Worm (Caenorhabditis elegans) whole organism, mixed stage, embryonic: Measurements from ENCODE around the gene egl-18.

Source experiments
- M03D4.4 ChIP-seq: sonication (generic microtip); optimal IDR thresholded peaks from 2 replicates; lab custom pipeline; 2017; ENCODE audit warnings: mild to moderate bottlenecking, missing genetic modification characterization, missing compliant biosample characterization
- bed-3 ChIP-seq: fragments of 200-800 bp; sonication (Bioruptor generic); optimal IDR thresholded peaks from 3 replicates; lab custom pipeline; 2018; ENCODE audit warnings: mild to moderate bottlenecking, missing genetic modification characterization, moderate library complexity, missing compliant biosample characterization
- blmp-1 ChIP-seq: fragments of 150-350 bp; optimal IDR thresholded peaks from 2 replicates; lab custom pipeline; 2014; ENCODE audit warnings: missing biosample characterization, missing genetic modification characterization
- ceh-39 ChIP-seq: fragments of 150-350 bp; optimal IDR thresholded peaks from 2 replicates; lab custom pipeline; 2014; ENCODE audit warnings: missing biosample characterization, missing genetic modification characterization
- ceh-83 ChIP-seq: fragments of 200-800 bp; sonication (Bioruptor generic); optimal IDR thresholded peaks from 2 replicates; lab custom pipeline; 2018; ENCODE audit warnings: mild to moderate bottlenecking, missing genetic modification characterization, missing compliant biosample characterization
- ces-1 ChIP-seq: fragments of 150-350 bp; optimal IDR thresholded peaks from 2 replicates; lab custom pipeline; 2014; ENCODE audit warnings: missing biosample characterization, missing genetic modification reagents, missing genetic modification characterization
- cnd-1 ChIP-seq: fragments of 200-800 bp; sonication (Bioruptor generic); optimal IDR thresholded peaks from 2 replicates; lab custom pipeline; 2018; ENCODE audit warnings: mild to moderate bottlenecking, missing genetic modification characterization, missing compliant biosample characterization
- drap-1 ChIP-seq: fragments of 200-800 bp; sonication (Bioruptor generic); optimal IDR thresholded peaks from 3 replicates; lab custom pipeline; 2018; ENCODE audit warnings: mild to moderate bottlenecking, missing genetic modification characterization, missing compliant biosample characterization
- elt-1 ChIP-seq: sonication (generic microtip); optimal IDR thresholded peaks from 2 replicates; lab custom pipeline; 2017; ENCODE audit warnings: missing genetic modification characterization, mild to moderate bottlenecking, missing compliant biosample characterization, antibody characterized with exemption, moderate library complexity, borderline replicate concordance; ENCODE audit not compliant: insufficient read depth
- ham-2 ChIP-seq: fragments of 200-800 bp; sonication (Bioruptor generic); optimal IDR thresholded peaks from 2 replicates; lab custom pipeline; 2018; ENCODE audit warnings: mild to moderate bottlenecking, missing genetic modification characterization, missing compliant biosample characterization
- hlh-1 ChIP-seq: fragments of 150-350 bp; optimal IDR thresholded peaks from 2 replicates; lab custom pipeline; 2014; ENCODE audit warnings: missing biosample characterization, missing genetic modification reagents, missing genetic modification characterization
- lin-13 ChIP-seq: fragments of 150-350 bp; optimal IDR thresholded peaks from 2 replicates; lab custom pipeline; 2014; ENCODE audit warnings: missing biosample characterization, missing genetic modification characterization
- lin-32 ChIP-seq: fragments of 200-800 bp; sonication (Bioruptor generic); optimal IDR thresholded peaks from 2 replicates; lab custom pipeline; 2018; ENCODE audit warnings: mild to moderate bottlenecking, missing genetic modification characterization, missing compliant biosample characterization
- lsy-2 ChIP-seq: fragments of 150-350 bp; optimal IDR thresholded peaks from 2 replicates; lab custom pipeline; 2014; ENCODE audit warnings: missing biosample characterization, missing genetic modification characterization
- mab-5 ChIP-seq: fragments of 150-350 bp; optimal IDR thresholded peaks from 2 replicates; lab custom pipeline; 2014; ENCODE audit warnings: missing biosample characterization, missing genetic modification characterization
- mls-2 ChIP-seq: sonication (generic microtip); optimal IDR thresholded peaks from 2 replicates; lab custom pipeline; 2016; ENCODE audit warnings: mild to moderate bottlenecking, missing genetic modification characterization, moderate library complexity, missing compliant biosample characterization
- nhr-12 ChIP-seq: fragments of 150-350 bp; optimal IDR thresholded peaks from 2 replicates; lab custom pipeline; 2014; ENCODE audit warnings: missing biosample characterization, missing genetic modification characterization
- nhr-2 ChIP-seq: fragments of 150-350 bp; optimal IDR thresholded peaks from 2 replicates; lab custom pipeline; 2014; ENCODE audit warnings: missing biosample characterization, missing genetic modification characterization
- nhr-237 ChIP-seq: fragments of 150-350 bp; optimal IDR thresholded peaks from 2 replicates; lab custom pipeline; 2014; ENCODE audit warnings: missing biosample characterization, missing genetic modification characterization
- nhr-76 ChIP-seq: sonication (generic microtip); optimal IDR thresholded peaks from 2 replicates; lab custom pipeline; 2017; ENCODE audit warnings: missing biosample characterization, missing genetic modification characterization
- pha-4 ChIP-seq: fragments of 150-350 bp; optimal IDR thresholded peaks from 2 replicates; lab custom pipeline; 2018; ENCODE audit warnings: missing biosample characterization, missing genetic modification reagents, missing genetic modification characterization
- sem-2 ChIP-seq: fragments of 200-800 bp; sonication (Bioruptor generic); optimal IDR thresholded peaks from 2 replicates; lab custom pipeline; 2018; ENCODE audit warnings: mild to moderate bottlenecking, missing genetic modification characterization, missing compliant biosample characterization
- snpc-4 ChIP-seq: fragments of 150-350 bp; optimal IDR thresholded peaks from 2 replicates; lab custom pipeline; 2014; ENCODE audit warnings: missing biosample characterization, missing genetic modification characterization
- sptf-1 ChIP-seq: sonication (generic microtip); optimal IDR thresholded peaks from 2 replicates; lab custom pipeline; 2017; ENCODE audit warnings: mild to moderate bottlenecking, missing genetic modification characterization, moderate library complexity, missing compliant biosample characterization
- tbx-8 ChIP-seq: fragments of 200-800 bp; sonication (Bioruptor generic); optimal IDR thresholded peaks from 2 replicates; lab custom pipeline; 2018; ENCODE audit warnings: mild to moderate bottlenecking, missing genetic modification characterization, moderate library complexity, missing compliant biosample characterization
- unc-120 ChIP-seq: sonication (generic microtip); optimal IDR thresholded peaks from 2 replicates; lab custom pipeline; 2017; ENCODE audit warnings: missing genetic modification characterization, missing compliant biosample characterization; ENCODE audit not compliant: poor library complexity, severe bottlenecking
- unc-39 ChIP-seq: fragments of 150-350 bp; optimal IDR thresholded peaks from 2 replicates; lab custom pipeline; 2014; ENCODE audit warnings: missing biosample characterization, missing genetic modification characterization
- unc-62 ChIP-seq: fragments of 150-350 bp; optimal IDR thresholded peaks from 2 replicates; lab custom pipeline; 2014; ENCODE audit warnings: missing biosample characterization, missing genetic modification reagents, missing genetic modification characterization
- ztf-11 ChIP-seq: fragments of 150-350 bp; optimal IDR thresholded peaks from 2 replicates; lab custom pipeline; 2014; ENCODE audit warnings: missing biosample characterization, missing genetic modification characterization

Gene egl-18

ce11 chrIV:1923722-1924121, 21.6 kb downstream of the egl-18 start, which contains the start of gene denn-4:
Gene denn-4, plus strand, starts transcription at chrIV:1924001.
- TF ChIP-seq nhr-237 (tag; lab: Kevin White, UChicago) = no peak
- TF ChIP-seq snpc-4 (tag; lab: Kevin White, UChicago) = no peak
- TF ChIP-seq sem-2 (GFP tag; lab: Kevin White, UChicago) = no peak
- no peak for TF ChIP-seq mab-5 (tag; lab: Kevin White, UChicago)

ce11 chrIV:1924178-1924577, 22.1 kb downstream of the egl-18 start:
- no peak for TF ChIP-seq ceh-83 (GFP tag; lab: Kevin White, UChicago)
- no peak for TF ChIP-seq bed-3 (GFP tag; lab: Kevin White, UChicago)
- TF ChIP-seq sptf-1 (tag; lab: Kevin White, UChicago) = no peak

DNA sequence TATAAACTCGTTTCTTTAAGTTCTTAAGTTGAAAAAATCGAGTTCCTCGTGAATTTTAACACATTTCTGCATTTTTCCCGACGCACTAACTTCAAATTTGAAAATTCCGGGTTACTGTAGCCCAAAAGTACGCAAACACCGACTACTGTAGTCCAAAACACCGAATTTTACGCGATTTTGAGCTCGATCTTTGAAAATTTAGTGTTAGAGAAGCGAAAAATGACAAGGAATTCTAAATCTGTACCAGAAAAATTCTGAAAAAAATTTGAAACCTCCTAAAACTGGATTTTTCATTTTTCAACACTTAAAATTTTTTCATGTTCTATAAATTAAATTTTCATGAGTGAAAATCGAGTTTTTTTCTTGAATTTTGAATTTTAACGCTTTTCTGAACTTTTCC, 43.1 kb downstream of the egl-18 start:
- TF ChIP-seq ceh-39 (tag; lab: Kevin White, UChicago) (no peak), snpc-4 (tag; lab: Kevin White, UChicago) (no peak), ham-2 (GFP tag; lab: Kevin White, UChicago) (no peak), mls-2 (tag; lab: Kevin White, UChicago) (no peak), lin-13 (tag; lab: Kevin White, UChicago) (no peak), sptf-1 (tag; lab: Kevin White, UChicago) (no peak), ces-1 (no peak), nhr-76 (tag; lab: Kevin White, UChicago) (no peak), unc-39 (tag; lab: Kevin White, UChicago) (no peak), unc-62 (GFP tag; lab: Kevin White, UChicago) (no peak), mab-5 (tag; lab: Kevin White, UChicago) (no peak), elt-1 (tag; lab: Kevin White, UChicago) (no peak), ceh-83 (GFP tag; lab: Kevin White, UChicago) (no peak), ztf-11 (tag; lab: Kevin White, UChicago) (no peak), drap-1 (GFP tag; lab: Kevin White, UChicago) (no peak), blmp-1 (no peak), tbx-8 (GFP tag; lab: Kevin White, UChicago) (no peak), hlh-1 (tag; lab: Kevin White, UChicago) (no peak), unc-120 (tag; lab: Kevin White, UChicago) (no peak), lin-32 (no peak)

ce11 chrIV:1947891-1948290, 45.8 kb downstream of the egl-18 start, which contains the start of gene tsen-54:
Gene tsen-54, plus strand, starts transcription at chrIV:1948191.
- TF ChIP-seq ztf-11 (tag; lab: Kevin White, UChicago) = no peak
- TF ChIP-seq nhr-237 (tag; lab: Kevin White, UChicago) = no peak
- no peak for TF ChIP-seq sptf-1 (tag; lab: Kevin White, UChicago)
- no peak for TF ChIP-seq nhr-76 (tag; lab: Kevin White, UChicago)
- TF ChIP-seq lin-32 = no peak
- no peak for TF ChIP-seq nhr-12 (tag; lab: Kevin White, UChicago)
- TF ChIP-seq bed-3 (GFP tag; lab: Kevin White, UChicago) = no peak
- TF ChIP-seq ham-2 (GFP tag; lab: Kevin White, UChicago) = no peak
- no peak for TF ChIP-seq lin-13 (tag; lab: Kevin White, UChicago)

DNA sequence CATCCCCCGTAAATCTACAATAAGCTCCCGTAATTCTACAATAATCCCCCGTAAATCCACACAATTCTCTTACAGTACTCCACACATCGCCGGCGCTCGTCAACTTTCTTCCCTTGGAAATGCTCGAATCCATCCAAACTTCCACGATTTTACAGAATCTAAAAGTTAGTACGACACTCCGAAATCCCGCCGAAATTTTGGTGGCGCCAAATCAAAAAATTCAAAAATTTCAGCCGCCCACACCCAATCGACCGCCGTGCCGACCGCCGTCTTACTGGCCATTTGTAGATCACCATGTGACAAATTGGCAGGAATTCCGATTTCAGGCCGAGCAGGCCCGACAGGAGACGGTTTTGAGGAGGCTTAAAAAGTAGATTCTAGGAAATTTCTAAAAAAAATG, 50.2 kb downstream of the egl-18 start:
- TF ChIP-seq ham-2 (GFP tag; lab: Kevin White, UChicago) = no peak
- TF ChIP-seq lin-13 (tag; lab: Kevin White, UChicago) = no peak
- TF ChIP-seq unc-62 (GFP tag; lab: Kevin White, UChicago) = no peak
- TF ChIP-seq ceh-39 (tag; lab: Kevin White, UChicago) = no peak
- TF ChIP-seq unc-39 (tag; lab: Kevin White, UChicago) = no peak
- no peak for TF ChIP-seq hlh-1 (tag; lab: Kevin White, UChicago)
- TF ChIP-seq cnd-1 (tag; lab: Kevin White, UChicago) = no peak
- no peak for TF ChIP-seq nhr-12 (tag; lab: Kevin White, UChicago)
- no peak for TF ChIP-seq nhr-2
- no peak for TF ChIP-seq mab-5 (tag; lab: Kevin White, UChicago)
- TF ChIP-seq M03D4.4 (tag; lab: Kevin White, UChicago) = no peak
- TF ChIP-seq sem-2 (GFP tag; lab: Kevin White, UChicago) = no peak
- TF ChIP-seq nhr-76 (tag; lab: Kevin White, UChicago) = no peak
- TF ChIP-seq drap-1 (GFP tag; lab: Kevin White, UChicago) = no peak
- no peak for TF ChIP-seq blmp-1
- TF ChIP-seq lsy-2 (tag; lab: Kevin White, UChicago) = no peak
- no peak for TF ChIP-seq pha-4
